Worm (Caenorhabditis elegans) whole organism, L1 larva: ENCODE data around the gene F46F5.11.

ENCODE experiments used
- C34B4.2 ChIP-seq: sonication (generic microtip); optimal IDR thresholded peaks from 2 replicates; lab custom pipeline; 2017; ENCODE audit warnings: mild to moderate bottlenecking, missing genetic modification characterization, missing compliant biosample characterization
- mdl-1 ChIP-seq, 2 experiments: fragments of 150-350 bp; optimal IDR thresholded peaks; 2 replicates each; lab custom pipeline; 2014 to 2017; ENCODE audit warnings: missing biosample characterization in 2 of 2, missing genetic modification characterization in 2 of 2, inconsistent platforms in 1 of 2
- pqm-1 ChIP-seq: sonication (generic microtip); optimal IDR thresholded peaks from 3 replicates; lab custom pipeline; 2017; ENCODE audit warnings: missing biosample characterization, missing genetic modification characterization
- skn-1 ChIP-seq: fragments of 150-350 bp; optimal IDR thresholded peaks from 2 replicates; lab custom pipeline; 2014; ENCODE audit warnings: missing biosample characterization, missing genetic modification characterization

- TF ChIP-seq C34B4.2 (tag; lab: Kevin White, UChicago) (no peak), skn-1 (tag; lab: Kevin White, UChicago) (no peak), mdl-1 (tag; optimal IDR thresholded peaks at IDR 0.05; lab: Kevin White, UChicago) (no peak), pqm-1 (no peak)
Measured at ce11 chrII:796916-797315, 11.6 kb upstream of the F46F5.11 start.
